Worm (Caenorhabditis elegans): ENCODE measurements around the gene cpsf-3.

ce11 chrIV:13290239-13290638 lies 7.6 kb upstream of the cpsf-3 start:
- TF ChIP-seq T22C8.4 (GFP tag; IDR thresholded peaks at IDR 0.05) (no peak), ref-1 (GFP tag; conservative IDR thresholded peaks at IDR 0.05) (no peak), med-1 (GFP tag; optimal IDR thresholded peaks at IDR 0.05; ENCODE audit: insufficient read depth) (no peak), cog-1 (tag; optimal IDR thresholded peaks at IDR 0.05) (no peak), ztf-23 (GFP tag; IDR thresholded peaks at IDR 0.05) (no peak), klf-2 (GFP tag; conservative IDR thresholded peaks at IDR 0.05) (no peak), tab-1 (GFP tag; IDR thresholded peaks at IDR 0.05) (no peak)

Data from whole organism, midembryonic.